Fruit fly (Drosophila melanogaster) whole organism, wandering third instar larva: Measurements from ENCODE around the gene CG4617.
A peak's percentile ranks its signal among the peaks of the same experiment; 100 is the strongest.

ENCODE experiments used
- Abd-B ChIP-seq: fragments of >200 bp; optimal IDR thresholded peaks from 2 replicates; lab custom pipeline; 2017; ENCODE audit warnings: missing biosample characterization, missing genetic modification characterization
- CG32264 ChIP-seq: fragments of 200-800 bp; sonication (Bioruptor generic); optimal IDR thresholded peaks from 2 replicates; lab custom pipeline; 2016; ENCODE audit warnings: missing biosample characterization, missing genetic modification characterization
- CG9705 ChIP-seq: fragments of 200-800 bp; sonication (Bioruptor generic); optimal IDR thresholded peaks from 2 replicates; lab custom pipeline; 2018; ENCODE audit warnings: missing biosample characterization, mild to moderate bottlenecking, missing genetic modification characterization
- Dfd ChIP-seq: fragments of >200 bp; optimal IDR thresholded peaks from 2 replicates; lab custom pipeline; 2017; ENCODE audit warnings: missing biosample characterization, missing genetic modification characterization
- Dif ChIP-seq: fragments of 200-275, 200-300 bp; sonication (Bioruptor generic); optimal IDR thresholded peaks from 2 replicates; lab custom pipeline; 2018; ENCODE audit warnings: missing biosample characterization, missing genetic modification characterization; ENCODE audit not compliant: partially characterized antibody
- GATAd ChIP-seq: sonication (Bioruptor generic); optimal IDR thresholded peaks from 2 replicates; lab custom pipeline; 2016; ENCODE audit warnings: missing biosample characterization, missing genetic modification characterization
- HLH106 ChIP-seq: fragments of 200-800 bp; optimal IDR thresholded peaks from 3 replicates; lab custom pipeline; 2019; ENCODE audit warnings: missing biosample characterization, mild to moderate bottlenecking, missing genetic modification characterization, moderate library complexity
- Hnf4 ChIP-seq: fragments of 200-800 bp; sonication (Bioruptor generic); optimal IDR thresholded peaks from 2 replicates; lab custom pipeline; 2016; ENCODE audit warnings: missing biosample characterization, mild to moderate bottlenecking, missing genetic modification characterization
- Hr83 ChIP-seq: fragments of 200-300 bp; sonication (Bioruptor generic); optimal IDR thresholded peaks from 2 replicates; lab custom pipeline; 2016; ENCODE audit warnings: missing biosample characterization, mild to moderate bottlenecking, missing genetic modification characterization, moderate library complexity; ENCODE audit not compliant: poor library complexity, severe bottlenecking
- Jra ChIP-seq: sonication (Bioruptor generic); optimal IDR thresholded peaks from 2 replicates; lab custom pipeline; 2016; ENCODE audit warnings: missing biosample characterization, missing genetic modification characterization
- Myc ChIP-seq: fragments of >200 bp; optimal IDR thresholded peaks from 2 replicates; lab custom pipeline; 2017
- N ChIP-seq: fragments of >200 bp; optimal IDR thresholded peaks from 2 replicates; lab custom pipeline; 2018; ENCODE audit warnings: missing biosample characterization, missing external identifiers, missing genetic modification characterization
- OdsH ChIP-seq: fragments of 200-800 bp; sonication (Bioruptor generic); optimal IDR thresholded peaks from 2 replicates; lab custom pipeline; 2016; ENCODE audit warnings: missing biosample characterization, mild to moderate bottlenecking, missing genetic modification characterization
- Rel ChIP-seq, 2 experiments: fragments of 200-800 bp; sonication (Bioruptor generic) in 1 of 2; optimal IDR thresholded peaks; 2 replicates in 1 of 2; 3 replicates in 1 of 2; lab custom pipeline; 2016 to 2019; ENCODE audit warnings: mild to moderate bottlenecking in 2 of 2, missing biosample characterization in 2 of 2, missing genetic modification characterization in 2 of 2, moderate library complexity in 1 of 2
- Sp1 ChIP-seq: fragments of 200-800 bp; sonication (Bioruptor generic); optimal IDR thresholded peaks from 3 replicates; lab custom pipeline; 2019; ENCODE audit warnings: missing biosample characterization, mild to moderate bottlenecking, missing genetic modification characterization, moderate library complexity
- Vsx2 ChIP-seq: fragments of 200-300, 225-300 bp; sonication (Bioruptor generic); optimal IDR thresholded peaks from 2 replicates; lab custom pipeline; 2018; ENCODE audit warnings: missing biosample characterization, missing genetic modification characterization; ENCODE audit not compliant: partially characterized antibody
- br ChIP-seq: fragments of 200-800 bp; sonication (Bioruptor generic); optimal IDR thresholded peaks from 2 replicates; lab custom pipeline; 2016; ENCODE audit warnings: missing biosample characterization, missing genetic modification characterization
- brk ChIP-seq: fragments of 200-800 bp; sonication (Bioruptor generic); optimal IDR thresholded peaks from 2 replicates; lab custom pipeline; 2016; ENCODE audit warnings: missing biosample characterization, mild to moderate bottlenecking, missing genetic modification characterization
- dl ChIP-seq, 2 experiments: fragments of 175-275, 200-275 bp in 1 of 2; fragments of 200-275 bp in 1 of 2; sonication (Bioruptor generic); optimal IDR thresholded peaks; lab custom pipeline; 2018; ENCODE audit warnings: mild to moderate bottlenecking in 2 of 2, missing biosample characterization in 2 of 2, missing genetic modification characterization in 2 of 2, moderate library complexity in 2 of 2; ENCODE audit not compliant: partially characterized antibody in 2 of 2, insufficient read depth in 1 of 2
- dmrt93B ChIP-seq: fragments of 200-800 bp; sonication (Bioruptor generic); optimal IDR thresholded peaks from 2 replicates; lab custom pipeline; 2018; ENCODE audit warnings: missing biosample characterization, mild to moderate bottlenecking, missing genetic modification characterization
- dsf ChIP-seq: sonication (Bioruptor generic); optimal IDR thresholded peaks from 2 replicates; lab custom pipeline; 2016; ENCODE audit warnings: missing biosample characterization, missing genetic modification characterization, borderline replicate concordance
- ey ChIP-seq: fragments of 200-800 bp; sonication (Bioruptor generic); optimal IDR thresholded peaks from 2 replicates; lab custom pipeline; 2016; ENCODE audit warnings: missing biosample characterization, missing genetic modification characterization
- foxo ChIP-seq, 2 experiments: fragments of 200-800 bp; sonication (Bioruptor generic); optimal IDR thresholded peaks; 2 replicates in 1 of 2; 3 replicates in 1 of 2; lab custom pipeline; 2016 to 2017; ENCODE audit warnings: missing biosample characterization in 2 of 2, missing genetic modification characterization in 2 of 2
- fru ChIP-seq: fragments of 200-800 bp; sonication (Bioruptor generic); optimal IDR thresholded peaks from 3 replicates; lab custom pipeline; 2016; ENCODE audit warnings: missing biosample characterization, mild to moderate bottlenecking, missing genetic modification characterization
- h ChIP-seq: fragments of 200-800 bp; sonication (Bioruptor generic); optimal IDR thresholded peaks from 3 replicates; lab custom pipeline; 2016; ENCODE audit warnings: missing biosample characterization, mild to moderate bottlenecking, missing genetic modification characterization
- jim ChIP-seq: fragments of 175-275, 200-325 bp; sonication (Bioruptor generic); optimal IDR thresholded peaks from 2 replicates; lab custom pipeline; 2016; ENCODE audit warnings: missing biosample characterization, mild to moderate bottlenecking, missing genetic modification characterization
- lola ChIP-seq: fragments of >200 bp; optimal IDR thresholded peaks from 2 replicates; lab custom pipeline; 2017; ENCODE audit warnings: missing biosample characterization, missing genetic modification characterization
- pan ChIP-seq: fragments of >200 bp; optimal IDR thresholded peaks from 2 replicates; lab custom pipeline; 2017
- psq ChIP-seq: fragments of 200-800 bp; sonication (Bioruptor generic); optimal IDR thresholded peaks from 3 replicates; lab custom pipeline; 2017; ENCODE audit warnings: missing biosample characterization, mild to moderate bottlenecking, missing genetic modification characterization, moderate library complexity
- rgr ChIP-seq: fragments of 200-800 bp; sonication (Bioruptor generic); optimal IDR thresholded peaks from 3 replicates; lab custom pipeline; 2016; ENCODE audit warnings: missing biosample characterization, mild to moderate bottlenecking, missing genetic modification characterization
- sage ChIP-seq: fragments of 200-800 bp; sonication (Bioruptor generic); optimal IDR thresholded peaks from 2 replicates; lab custom pipeline; 2016; ENCODE audit warnings: missing biosample characterization, mild to moderate bottlenecking, missing genetic modification characterization
- sv ChIP-seq: fragments of 200-800 bp; sonication (Bioruptor generic); optimal IDR thresholded peaks from 3 replicates; lab custom pipeline; 2016; ENCODE audit warnings: missing biosample characterization, missing genetic modification characterization
- tai ChIP-seq: sonication (Bioruptor generic); optimal IDR thresholded peaks from 2 replicates; lab custom pipeline; 2016; ENCODE audit warnings: missing biosample characterization, missing genetic modification characterization
- usp ChIP-seq: fragments of >200 bp; optimal IDR thresholded peaks from 2 replicates; lab custom pipeline; 2017; ENCODE audit warnings: missing biosample characterization, missing genetic modification characterization
- woc ChIP-seq: sonication (Bioruptor generic); optimal IDR thresholded peaks from 2 replicates; lab custom pipeline; 2016; ENCODE audit warnings: missing biosample characterization, mild to moderate bottlenecking, missing genetic modification characterization

The CG4617 gene

dm6 chrX:7095912-7096494, 8.3 kb downstream of the CG4617 start:
- no peak for TF ChIP-seq sage (GFP tag; lab: Kevin White, UChicago)
- no peak for TF ChIP-seq CG32264
- TF ChIP-seq Abd-B (GFP tag; lab: Kevin White, UChicago), result no peak
- no peak for TF ChIP-seq ey
- no peak for TF ChIP-seq usp (GFP tag; lab: Kevin White, UChicago)
- TF ChIP-seq Sp1 (GFP tag; lab: Kevin White, UChicago), result no peak
- TF ChIP-seq pan (lab: Kevin White, UChicago), result no peak
- no peak for TF ChIP-seq Dfd (GFP tag; lab: Kevin White, UChicago)
- TF ChIP-seq, all 38 proteins: peak for 0

dm6 chrX:7095292-7095911, 8.9 kb downstream of the CG4617 start:
- TF ChIP-seq Hnf4 (GFP tag; lab: Kevin White, UChicago) (peak; percentile 78), woc (peak; percentile 68), ey (peak; percentile 82), h (GFP tag; lab: Kevin White, UChicago) (peak; percentile 86), psq (GFP tag; lab: Kevin White, UChicago) (peak; percentile 67), foxo (GFP tag; optimal IDR thresholded peaks at IDR 0.05; lab: Kevin White, UChicago) (peak in 1 of 2 experiments; percentile 89), Dfd (GFP tag; lab: Kevin White, UChicago) (no peak), HLH106 (tag; lab: Kevin White, UChicago) (peak; percentile 90), pan (lab: Kevin White, UChicago) (no peak), Rel (GFP tag; optimal IDR thresholded peaks at IDR 0.05; lab: Kevin White, UChicago) (peak; percentile 11), Rel (tag; optimal IDR thresholded peaks at IDR 0.05; lab: Kevin White, UChicago) (peak; percentile 75), brk (GFP tag; lab: Kevin White, UChicago) (peak; percentile 44), sage (GFP tag; lab: Kevin White, UChicago) (peak; percentile 75), usp (GFP tag; lab: Kevin White, UChicago) (no peak), sv (GFP tag; lab: Kevin White, UChicago) (peak; percentile 55), Vsx2 (GFP tag; lab: Kevin White, UChicago) (no peak), tai (GFP tag; lab: Kevin White, UChicago) (peak; percentile 82), fru (GFP tag; lab: Kevin White, UChicago) (peak; percentile 84), CG32264 (peak; percentile 67), OdsH (GFP tag; lab: Kevin White, UChicago) (peak; percentile 81), br (GFP tag; lab: Kevin White, UChicago) (peak; percentile 82), Sp1 (GFP tag; lab: Kevin White, UChicago) (peak; percentile 89), Jra (peak; percentile 63), Myc (no peak), CG9705 (GFP tag; lab: Kevin White, UChicago) (peak; percentile 87), Abd-B (GFP tag; lab: Kevin White, UChicago) (no peak), rgr (GFP tag; lab: Kevin White, UChicago) (peak; percentile 76), jim (GFP tag; lab: Kevin White, UChicago) (no peak), dmrt93B (GFP tag; lab: Kevin White, UChicago) (peak; percentile 65), Hr83 (GFP tag; lab: Kevin White, UChicago) (peak; percentile 18), dsf (GFP tag; lab: Kevin White, UChicago) (peak; percentile 27)
- TF ChIP-seq, all 38 proteins: peak for 23

dm6 chrX:7094861-7095260, 9.4 kb downstream of the CG4617 start:
- TF ChIP-seq Hnf4 (GFP tag; lab: Kevin White, UChicago), result no peak
- TF ChIP-seq usp (GFP tag; lab: Kevin White, UChicago), result no peak
- no peak for TF ChIP-seq jim (GFP tag; lab: Kevin White, UChicago)
- TF ChIP-seq Jra, result no peak
- no peak for TF ChIP-seq tai (GFP tag; lab: Kevin White, UChicago)

- TF ChIP-seq lola (GFP tag; lab: Kevin White, UChicago) (no peak), CG9705 (GFP tag; lab: Kevin White, UChicago) (no peak), h (GFP tag; lab: Kevin White, UChicago) (no peak), woc (no peak), tai (GFP tag; lab: Kevin White, UChicago) (no peak), psq (GFP tag; lab: Kevin White, UChicago) (no peak), Hr83 (GFP tag; lab: Kevin White, UChicago) (no peak), Abd-B (GFP tag; lab: Kevin White, UChicago) (no peak), Jra (no peak), Dfd (GFP tag; lab: Kevin White, UChicago) (no peak), Sp1 (GFP tag; lab: Kevin White, UChicago) (no peak), GATAd (GFP tag; lab: Kevin White, UChicago) (no peak), dl (GFP tag; optimal IDR thresholded peaks at IDR 0.05; lab: Kevin White, UChicago; ENCODE audit: insufficient read depth in 1 of 2, partially characterized antibody in 2 of 2) (no peak), foxo (GFP tag; optimal IDR thresholded peaks at IDR 0.05; lab: Kevin White, UChicago) (no peak), fru (GFP tag; lab: Kevin White, UChicago) (no peak), N (no peak), Dif (no peak), Myc (no peak)
Observed at dm6 chrX:7094169-7094568, 10.1 kb downstream of the CG4617 start.
